Worm (Caenorhabditis elegans): ENCODE results near the gene C02B8.7.

The C02B8.7 gene

ce11 chrX:8137779-8138178 lies at the start of gene C02B8.7:
TSS of gene C02B8.7 (minus strand) at chrX:8137879.
- no peak for TF ChIP-seq hnd-1 (tag; optimal IDR thresholded peaks at IDR 0.05)
- TF ChIP-seq B0310.2 (tag; optimal IDR thresholded peaks at IDR 0.05) = no peak
- TF ChIP-seq ceh-13 (GFP tag; optimal IDR thresholded peaks at IDR 0.05) = no peak
- TF ChIP-seq tbx-37 (GFP tag; conservative IDR thresholded peaks at IDR 0.05) = no peak
- TF ChIP-seq ceh-36 (tag; optimal IDR thresholded peaks at IDR 0.05) = no peak
- no peak for TF ChIP-seq flt-1 (GFP tag; IDR thresholded peaks at IDR 0.05)

DNA sequence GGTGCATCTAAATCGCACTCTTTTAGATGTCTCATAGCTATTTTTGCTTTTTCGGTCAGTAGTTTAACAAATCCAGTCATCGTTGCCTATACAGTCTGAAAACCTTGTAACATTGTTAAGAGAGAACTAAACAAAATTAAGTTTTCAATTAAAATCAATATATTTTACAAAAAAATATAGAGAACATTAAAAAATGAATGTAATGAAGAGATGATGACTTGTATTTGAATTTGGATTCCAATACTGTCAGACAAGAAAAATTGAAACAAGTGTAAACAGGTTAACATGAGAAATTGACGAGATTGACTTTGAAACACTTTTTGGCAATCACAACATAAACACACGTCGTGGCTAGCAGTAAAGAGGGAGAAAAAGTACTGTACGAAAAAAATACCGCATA lies 47.4 kb upstream of the C02B8.7 start, which contains the start of gene C17H11.5:
Gene C17H11.5 (minus strand): TSS at position 101 of the 400 bp plus-strand sequence.
- TF ChIP-seq hmbx-1 (tag; optimal IDR thresholded peaks at IDR 0.05) (no peak), hmg-4 (GFP tag; optimal IDR thresholded peaks at IDR 0.05) (no peak), tbx-37 (GFP tag; conservative IDR thresholded peaks at IDR 0.05) (no peak), scrt-1 (GFP tag; IDR thresholded peaks at IDR 0.05) (no peak), pes-1 (GFP tag; IDR thresholded peaks at IDR 0.05) (no peak), hnd-1 (tag; optimal IDR thresholded peaks at IDR 0.05) (no peak), tra-4 (tag; optimal IDR thresholded peaks at IDR 0.05) (no peak), aly-1 (tag; optimal IDR thresholded peaks at IDR 0.05) (no peak)

DNA sequence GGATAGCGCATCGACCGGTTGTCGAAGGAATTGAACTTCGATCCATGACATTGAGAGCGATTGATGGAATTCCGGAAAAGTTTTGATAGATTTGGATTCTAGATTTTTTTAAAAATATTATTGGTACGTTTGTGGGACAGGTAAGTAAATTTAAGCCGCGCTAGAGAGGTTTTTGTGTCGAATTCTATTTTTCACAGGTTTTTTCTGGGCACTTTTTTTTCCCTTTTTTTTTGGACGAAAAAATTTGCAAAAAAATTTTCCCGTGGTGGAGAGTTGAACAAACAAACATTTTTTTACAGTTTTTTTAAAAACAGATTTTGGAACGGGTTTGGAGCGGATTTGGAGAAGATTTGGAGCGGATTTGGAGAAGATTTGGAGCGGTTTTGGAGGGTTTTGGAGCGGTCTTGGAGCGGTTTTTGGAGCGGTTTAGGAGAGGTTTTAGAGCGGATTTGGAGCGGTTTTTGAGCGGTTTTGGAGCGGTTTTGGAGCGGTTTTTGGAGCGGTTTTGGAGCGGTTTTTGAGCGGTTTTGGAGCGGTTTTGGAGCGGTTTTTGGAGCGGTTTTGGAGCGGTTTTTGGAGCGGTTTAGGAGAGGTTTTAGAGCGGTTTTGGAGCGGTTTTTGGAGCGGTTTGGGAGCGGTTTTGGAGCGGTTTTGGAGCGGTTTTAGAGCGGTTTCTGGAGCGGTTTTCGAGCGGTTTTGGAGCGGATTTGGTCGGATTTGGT lies 44.1 kb upstream of the C02B8.7 start, which contains the start of gene C17H11.4:
Gene C17H11.4 (minus strand): TSS at position 51 of the 722 bp plus-strand sequence.
- TF ChIP-seq flt-1 (GFP tag; IDR thresholded peaks at IDR 0.05) (0 out of 2 replicates have a peak, but pooled peaks have one; percentile 13), scrt-1 (GFP tag; IDR thresholded peaks at IDR 0.05) (peak; percentile 62; the same call in 1 of the 2 replicates), tbx-37 (GFP tag; conservative IDR thresholded peaks at IDR 0.05) (peak; percentile 37; the same call in 1 of the 2 replicates), tbx-11 (GFP tag; IDR thresholded peaks at IDR 0.05) (0 out of 2 replicates have a peak, but pooled peaks have one; percentile 53), sea-1 (GFP tag; conservative IDR thresholded peaks at IDR 0.05) (peak; percentile 69)

ce11 chrX:8173610-8174009 lies 35.9 kb upstream of the C02B8.7 start, which contains the start of gene C17H11.1:
TSS of gene C17H11.1 (plus strand) at chrX:8173910.
- no peak for TF ChIP-seq ceh-36 (tag; optimal IDR thresholded peaks at IDR 0.05)
- TF ChIP-seq aly-1 (tag; optimal IDR thresholded peaks at IDR 0.05) = no peak
- TF ChIP-seq hmg-4 (GFP tag; optimal IDR thresholded peaks at IDR 0.05) = no peak
- no peak for TF ChIP-seq B0310.2 (tag; optimal IDR thresholded peaks at IDR 0.05)
- TF ChIP-seq flt-1 (GFP tag; IDR thresholded peaks at IDR 0.05) = no peak
- no peak for TF ChIP-seq tbx-37 (GFP tag; conservative IDR thresholded peaks at IDR 0.05)
- no peak for TF ChIP-seq ceh-13 (GFP tag; optimal IDR thresholded peaks at IDR 0.05)
- no peak for TF ChIP-seq hnd-1 (tag; optimal IDR thresholded peaks at IDR 0.05)
- no peak for TF ChIP-seq tra-4 (tag; optimal IDR thresholded peaks at IDR 0.05)
- TF ChIP-seq pes-1 (GFP tag; IDR thresholded peaks at IDR 0.05) = no peak
- TF ChIP-seq F13C5.2 (tag; optimal IDR thresholded peaks at IDR 0.05) = no peak
- no peak for TF ChIP-seq ama-1 (optimal IDR thresholded peaks at IDR 0.05)
- TF ChIP-seq scrt-1 (GFP tag; IDR thresholded peaks at IDR 0.05) = no peak
- no peak for TF ChIP-seq hmbx-1 (tag; optimal IDR thresholded peaks at IDR 0.05)
- no peak for TF ChIP-seq ets-7 (tag; optimal IDR thresholded peaks at IDR 0.05)
- no peak for TF ChIP-seq tbx-11 (GFP tag; IDR thresholded peaks at IDR 0.05)
- no peak for TF ChIP-seq sea-1 (GFP tag; conservative IDR thresholded peaks at IDR 0.05)

DNA sequence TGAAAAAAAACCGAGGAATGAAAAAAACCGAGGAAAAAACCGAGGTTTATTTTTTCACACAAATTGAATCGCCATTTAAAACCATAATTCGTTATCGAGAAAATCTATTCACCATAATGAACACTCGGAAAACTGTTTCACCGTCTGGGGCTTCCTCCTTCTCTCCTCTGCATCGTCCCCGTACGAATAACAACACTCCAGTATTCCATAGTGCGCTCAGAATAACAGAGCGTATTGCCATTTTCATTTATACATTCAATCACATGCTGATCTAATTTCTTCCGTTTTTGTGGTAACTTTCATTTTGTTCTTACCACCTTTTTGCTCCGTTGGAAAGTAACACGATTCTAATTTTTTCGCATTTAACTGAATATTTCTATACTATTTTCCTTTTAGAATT lies 31.9 kb upstream of the C02B8.7 start, which contains the start of gene C17H11.2:
Gene C17H11.2 (plus strand): TSS at position 397 of the 400 bp plus-strand sequence.
- TF ChIP-seq ceh-36 (tag; optimal IDR thresholded peaks at IDR 0.05) (no peak), aly-1 (tag; optimal IDR thresholded peaks at IDR 0.05) (no peak), B0310.2 (tag; optimal IDR thresholded peaks at IDR 0.05) (no peak), ama-1 (optimal IDR thresholded peaks at IDR 0.05) (no peak), F13C5.2 (tag; optimal IDR thresholded peaks at IDR 0.05) (no peak), tbx-37 (GFP tag; conservative IDR thresholded peaks at IDR 0.05) (no peak), tra-4 (tag; optimal IDR thresholded peaks at IDR 0.05) (no peak), flt-1 (GFP tag; IDR thresholded peaks at IDR 0.05) (no peak)

DNA sequence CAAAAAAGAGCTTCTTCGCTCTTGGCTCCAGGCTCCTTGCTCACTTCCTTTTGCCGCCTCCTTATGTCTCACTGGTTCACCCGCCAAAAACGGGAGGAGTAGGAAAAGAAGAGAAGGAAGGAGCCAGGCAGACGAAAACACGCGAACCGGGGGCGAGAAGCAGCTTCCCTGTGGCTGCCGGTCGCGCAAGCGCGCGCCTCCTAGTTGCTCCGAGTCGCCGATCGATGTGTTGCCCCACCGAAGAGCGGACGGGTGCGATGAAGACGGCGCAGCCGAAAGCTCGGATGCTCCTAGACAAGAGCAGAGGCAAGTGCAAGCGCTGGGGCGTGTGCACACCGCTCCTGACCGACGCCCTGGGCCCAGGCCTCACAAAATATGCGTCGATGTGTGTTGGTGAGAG lies 25.9 kb upstream of the C02B8.7 start:
- TF ChIP-seq tbx-37 (GFP tag; conservative IDR thresholded peaks at IDR 0.05) (no peak), B0310.2 (tag; optimal IDR thresholded peaks at IDR 0.05) (no peak), sea-1 (GFP tag; conservative IDR thresholded peaks at IDR 0.05) (no peak), scrt-1 (GFP tag; IDR thresholded peaks at IDR 0.05) (no peak), hnd-1 (tag; optimal IDR thresholded peaks at IDR 0.05) (no peak), ets-7 (tag; optimal IDR thresholded peaks at IDR 0.05) (no peak), flt-1 (GFP tag; IDR thresholded peaks at IDR 0.05) (no peak), aly-1 (tag; optimal IDR thresholded peaks at IDR 0.05) (peak; percentile 3), pes-1 (GFP tag; IDR thresholded peaks at IDR 0.05) (no peak; the same call in 1 of the 2 replicates), F13C5.2 (tag; optimal IDR thresholded peaks at IDR 0.05) (no peak), hmg-4 (GFP tag; optimal IDR thresholded peaks at IDR 0.05) (peak; percentile 64)

ce11 chrX:8162793-8163192 lies 25.1 kb upstream of the C02B8.7 start, which contains the start of gene F22F1.3:
TSS of gene F22F1.3 (minus strand) at chrX:8163073.
- no peak for TF ChIP-seq tbx-37 (GFP tag; conservative IDR thresholded peaks at IDR 0.05)
- no peak for TF ChIP-seq flt-1 (GFP tag; IDR thresholded peaks at IDR 0.05)
- no peak for TF ChIP-seq hnd-1 (tag; optimal IDR thresholded peaks at IDR 0.05)
- TF ChIP-seq sea-1 (GFP tag; conservative IDR thresholded peaks at IDR 0.05) = no peak
- no peak for TF ChIP-seq ama-1 (optimal IDR thresholded peaks at IDR 0.05)
- no peak for TF ChIP-seq aly-1 (tag; optimal IDR thresholded peaks at IDR 0.05)

ce11 chrX:8160016-8160415 lies 22.3 kb upstream of the C02B8.7 start:
- TF ChIP-seq ceh-36 (tag; optimal IDR thresholded peaks at IDR 0.05) (no peak), ama-1 (optimal IDR thresholded peaks at IDR 0.05) (peak; percentile 86), scrt-1 (GFP tag; IDR thresholded peaks at IDR 0.05) (no peak), B0310.2 (tag; optimal IDR thresholded peaks at IDR 0.05) (no peak), sea-1 (GFP tag; conservative IDR thresholded peaks at IDR 0.05) (0 out of 2 replicates have a peak, but pooled peaks have one; percentile 16), ets-7 (tag; optimal IDR thresholded peaks at IDR 0.05) (no peak)

All from whole organism, early embryonic.